Worm (Caenorhabditis elegans): ENCODE measurements around the gene mltn-3.

- TF ChIP-seq nhr-76 (tag; optimal IDR thresholded peaks at IDR 0.05) (no peak), pqm-1 (tag; optimal IDR thresholded peaks at IDR 0.05) (no peak), skn-1 (tag; optimal IDR thresholded peaks at IDR 0.05) (no peak), daf-12 (tag; optimal IDR thresholded peaks at IDR 0.05) (no peak), ces-1 (GFP tag; optimal IDR thresholded peaks at IDR 0.05) (no peak), nhr-77 (tag; optimal IDR thresholded peaks at IDR 0.05) (no peak)
Measured at ce11 chrII:13924909-13925308, 8.8 kb downstream of the mltn-3 start, which contains the start of gene mltn-5.

Data from whole organism, L4 larva.